Worm (Caenorhabditis elegans): ENCODE data around the gene F13A2.4.

The F13A2.4 gene

ce11 chrV:4400118-4400517, at the start of gene F13A2.4:
TSS of gene F13A2.4 (minus strand) at chrV:4400218.
- TF ChIP-seq ceh-36 (tag; optimal IDR thresholded peaks at IDR 0.05) (no peak), hnd-1 (tag; optimal IDR thresholded peaks at IDR 0.05) (no peak), B0310.2 (tag; optimal IDR thresholded peaks at IDR 0.05) (no peak), sea-1 (GFP tag; conservative IDR thresholded peaks at IDR 0.05) (no peak), ama-1 (optimal IDR thresholded peaks at IDR 0.05) (no peak), ets-7 (tag; optimal IDR thresholded peaks at IDR 0.05) (no peak), F13C5.2 (tag; optimal IDR thresholded peaks at IDR 0.05) (no peak), tbx-11 (GFP tag; IDR thresholded peaks at IDR 0.05) (no peak), hmg-4 (GFP tag; optimal IDR thresholded peaks at IDR 0.05) (no peak), pes-1 (GFP tag; IDR thresholded peaks at IDR 0.05) (no peak), tbx-37 (GFP tag; conservative IDR thresholded peaks at IDR 0.05) (no peak)

- no peak for TF ChIP-seq ets-7 (tag; optimal IDR thresholded peaks at IDR 0.05)
- no peak for TF ChIP-seq hmg-4 (GFP tag; optimal IDR thresholded peaks at IDR 0.05)
- TF ChIP-seq tbx-37 (GFP tag; conservative IDR thresholded peaks at IDR 0.05): no peak
- TF ChIP-seq tra-4 (tag; optimal IDR thresholded peaks at IDR 0.05): no peak
- TF ChIP-seq sea-1 (GFP tag; conservative IDR thresholded peaks at IDR 0.05): no peak
Observed at ce11 chrV:4447637-4448036, 47.6 kb upstream of the F13A2.4 start.

ce11 chrV:4442749-4443381, 42.8 kb upstream of the F13A2.4 start, which contains the start of gene rft-1:
TSS of gene rft-1 (minus strand) at chrV:4443223.
- TF ChIP-seq hmg-4 (GFP tag; optimal IDR thresholded peaks at IDR 0.05): no peak
- no peak for TF ChIP-seq aly-1 (tag; optimal IDR thresholded peaks at IDR 0.05)
- no peak for TF ChIP-seq tbx-37 (GFP tag; conservative IDR thresholded peaks at IDR 0.05)
- no peak for TF ChIP-seq B0310.2 (tag; optimal IDR thresholded peaks at IDR 0.05)
- no peak for TF ChIP-seq ceh-36 (tag; optimal IDR thresholded peaks at IDR 0.05)
- no peak for TF ChIP-seq tbx-11 (GFP tag; IDR thresholded peaks at IDR 0.05)
- no peak for TF ChIP-seq sea-1 (GFP tag; conservative IDR thresholded peaks at IDR 0.05)
- TF ChIP-seq ama-1 (optimal IDR thresholded peaks at IDR 0.05): no peak
- TF ChIP-seq hnd-1 (tag; optimal IDR thresholded peaks at IDR 0.05): no peak
- no peak for TF ChIP-seq scrt-1 (GFP tag; IDR thresholded peaks at IDR 0.05)

ce11 chrV:4437215-4437614, 37.2 kb upstream of the F13A2.4 start:
- no peak for TF ChIP-seq hnd-1 (tag; optimal IDR thresholded peaks at IDR 0.05)
- TF ChIP-seq ets-7 (tag; optimal IDR thresholded peaks at IDR 0.05): no peak
- TF ChIP-seq hmbx-1 (tag; optimal IDR thresholded peaks at IDR 0.05): no peak
- no peak for TF ChIP-seq tbx-11 (GFP tag; IDR thresholded peaks at IDR 0.05)
- TF ChIP-seq scrt-1 (GFP tag; IDR thresholded peaks at IDR 0.05): no peak
- TF ChIP-seq sea-1 (GFP tag; conservative IDR thresholded peaks at IDR 0.05): no peak
- TF ChIP-seq pes-1 (GFP tag; IDR thresholded peaks at IDR 0.05): no peak
- TF ChIP-seq aly-1 (tag; optimal IDR thresholded peaks at IDR 0.05): no peak
- TF ChIP-seq hmg-4 (GFP tag; optimal IDR thresholded peaks at IDR 0.05): no peak
- TF ChIP-seq tbx-37 (GFP tag; conservative IDR thresholded peaks at IDR 0.05): no peak
- no peak for TF ChIP-seq F13C5.2 (tag; optimal IDR thresholded peaks at IDR 0.05)
- TF ChIP-seq ama-1 (optimal IDR thresholded peaks at IDR 0.05): no peak
- TF ChIP-seq B0310.2 (tag; optimal IDR thresholded peaks at IDR 0.05): no peak
- TF ChIP-seq ceh-36 (tag; optimal IDR thresholded peaks at IDR 0.05): no peak
- no peak for TF ChIP-seq flt-1 (GFP tag; IDR thresholded peaks at IDR 0.05)
- no peak for TF ChIP-seq ceh-13 (GFP tag; optimal IDR thresholded peaks at IDR 0.05)
- no peak for TF ChIP-seq tra-4 (tag; optimal IDR thresholded peaks at IDR 0.05)

ce11 chrV:4435411-4435981, 35.5 kb upstream of the F13A2.4 start, which contains the start of gene Y47D7A.13:
TSS of gene Y47D7A.13 (minus strand) at chrV:4435927.
- TF ChIP-seq hnd-1 (tag; optimal IDR thresholded peaks at IDR 0.05) (no peak), tbx-37 (GFP tag; conservative IDR thresholded peaks at IDR 0.05) (no peak), pes-1 (GFP tag; IDR thresholded peaks at IDR 0.05) (no peak), ama-1 (optimal IDR thresholded peaks at IDR 0.05) (no peak)

- no peak for TF ChIP-seq pes-1 (GFP tag; IDR thresholded peaks at IDR 0.05)
- no peak for TF ChIP-seq hmbx-1 (tag; optimal IDR thresholded peaks at IDR 0.05)
- no peak for TF ChIP-seq F13C5.2 (tag; optimal IDR thresholded peaks at IDR 0.05)
- TF ChIP-seq aly-1 (tag; optimal IDR thresholded peaks at IDR 0.05): no peak
- TF ChIP-seq ceh-13 (GFP tag; optimal IDR thresholded peaks at IDR 0.05): no peak
- TF ChIP-seq tra-4 (tag; optimal IDR thresholded peaks at IDR 0.05): no peak
- TF ChIP-seq hnd-1 (tag; optimal IDR thresholded peaks at IDR 0.05): no peak
- TF ChIP-seq scrt-1 (GFP tag; IDR thresholded peaks at IDR 0.05): no peak
- no peak for TF ChIP-seq B0310.2 (tag; optimal IDR thresholded peaks at IDR 0.05)
Observed at ce11 chrV:4432783-4433237, 32.8 kb upstream of the F13A2.4 start, which contains the start of gene Y47D7A.15. TSS of gene Y47D7A.15 (minus strand) at chrV:4433187.

- TF ChIP-seq scrt-1 (GFP tag; IDR thresholded peaks at IDR 0.05): no peak
- TF ChIP-seq F13C5.2 (tag; optimal IDR thresholded peaks at IDR 0.05): no peak
- no peak for TF ChIP-seq hmg-4 (GFP tag; optimal IDR thresholded peaks at IDR 0.05)
- TF ChIP-seq ama-1 (optimal IDR thresholded peaks at IDR 0.05): no peak
- no peak for TF ChIP-seq tbx-11 (GFP tag; IDR thresholded peaks at IDR 0.05)
- TF ChIP-seq ceh-36 (tag; optimal IDR thresholded peaks at IDR 0.05): no peak
- no peak for TF ChIP-seq B0310.2 (tag; optimal IDR thresholded peaks at IDR 0.05)
Observed at ce11 chrV:4429576-4429975, 29.6 kb upstream of the F13A2.4 start, which contains the start of gene Y47D7A.12. TSS of gene Y47D7A.12 (minus strand) at chrV:4429676.

- TF ChIP-seq hmbx-1 (tag; optimal IDR thresholded peaks at IDR 0.05): no peak
- TF ChIP-seq F13C5.2 (tag; optimal IDR thresholded peaks at IDR 0.05): no peak
- no peak for TF ChIP-seq B0310.2 (tag; optimal IDR thresholded peaks at IDR 0.05)
- TF ChIP-seq hmg-4 (GFP tag; optimal IDR thresholded peaks at IDR 0.05): no peak
- TF ChIP-seq ama-1 (optimal IDR thresholded peaks at IDR 0.05): no peak
- TF ChIP-seq flt-1 (GFP tag; IDR thresholded peaks at IDR 0.05): no peak
- TF ChIP-seq pes-1 (GFP tag; IDR thresholded peaks at IDR 0.05): no peak
- TF ChIP-seq scrt-1 (GFP tag; IDR thresholded peaks at IDR 0.05): no peak
- no peak for TF ChIP-seq hnd-1 (tag; optimal IDR thresholded peaks at IDR 0.05)
- no peak for TF ChIP-seq ceh-36 (tag; optimal IDR thresholded peaks at IDR 0.05)
- no peak for TF ChIP-seq ets-7 (tag; optimal IDR thresholded peaks at IDR 0.05)
- TF ChIP-seq tra-4 (tag; optimal IDR thresholded peaks at IDR 0.05): no peak
- no peak for TF ChIP-seq sea-1 (GFP tag; conservative IDR thresholded peaks at IDR 0.05)
- no peak for TF ChIP-seq tbx-37 (GFP tag; conservative IDR thresholded peaks at IDR 0.05)
- no peak for TF ChIP-seq ceh-13 (GFP tag; optimal IDR thresholded peaks at IDR 0.05)
- TF ChIP-seq aly-1 (tag; optimal IDR thresholded peaks at IDR 0.05): no peak
- no peak for TF ChIP-seq tbx-11 (GFP tag; IDR thresholded peaks at IDR 0.05)
Observed at ce11 chrV:4428202-4428601, 28.2 kb upstream of the F13A2.4 start, which contains the start of gene Y47D7A.11. TSS of gene Y47D7A.11 (minus strand) at chrV:4428302.
